Worm (Caenorhabditis elegans) whole organism, L1 larva: ENCODE data around the gene pat-2.

ENCODE experiments used
- Y116A8C.19 ChIP-seq: sonication (generic microtip); optimal IDR thresholded peaks from 2 replicates; lab custom pipeline; 2016; ENCODE audit warnings: missing compliant biosample characterization, missing genetic modification characterization, borderline replicate concordance
- aha-1 ChIP-seq: fragments of 150-350 bp; optimal IDR thresholded peaks from 2 replicates; lab custom pipeline; 2014; ENCODE audit warnings: missing biosample characterization, missing genetic modification characterization
- alr-1 ChIP-seq: fragments of 200-800 bp; sonication (Bioruptor generic); optimal IDR thresholded peaks from 2 replicates; lab custom pipeline; 2018; ENCODE audit warnings: borderline replicate concordance, mild to moderate bottlenecking, missing genetic modification characterization, missing compliant biosample characterization
- ama-1 ChIP-seq: fragments of 150-350 bp; optimal IDR thresholded peaks from 2 replicates; lab custom pipeline; 2014
- ceh-63 ChIP-seq: fragments of 200-800 bp; sonication (Bioruptor generic); optimal IDR thresholded peaks from 2 replicates; lab custom pipeline; 2018; ENCODE audit warnings: mild to moderate bottlenecking, missing genetic modification characterization, missing compliant biosample characterization
- ceh-88 ChIP-seq: fragments of 200-800 bp; sonication (Bioruptor generic); IDR thresholded peaks from 2 replicates; pipeline ENCODE4 v1.3.6; 2022; ENCODE audit warnings: missing genetic modification characterization, missing compliant biosample characterization
- ceh-90 ChIP-seq: sonication (generic microtip); optimal IDR thresholded peaks from 2 replicates; lab custom pipeline; 2016; ENCODE audit warnings: missing genetic modification characterization, missing compliant biosample characterization
- dpl-1 ChIP-seq, 3 experiments: fragments of 150-350 bp in 2 of 3; sonication (generic microtip) in 1 of 3; optimal IDR thresholded peaks; 2 replicates each; lab custom pipeline; 2014 to 2017; ENCODE audit warnings: missing biosample characterization in 3 of 3, missing genetic modification characterization in 3 of 3, missing genetic modification reagents in 3 of 3
- dsc-1 ChIP-seq: sonication (generic microtip); optimal IDR thresholded peaks from 2 replicates; lab custom pipeline; 2016; ENCODE audit warnings: mild to moderate bottlenecking, missing genetic modification characterization, missing compliant biosample characterization
- efl-3 ChIP-seq: fragments of 200-800 bp; sonication (Bioruptor generic); optimal IDR thresholded peaks from 2 replicates; lab custom pipeline; 2018; ENCODE audit warnings: mild to moderate bottlenecking, missing genetic modification characterization, missing compliant biosample characterization
- egl-13 ChIP-seq: sonication (generic microtip); optimal IDR thresholded peaks from 2 replicates; lab custom pipeline; 2016; ENCODE audit warnings: missing genotype, missing genetic modification reagents, missing genetic modification characterization, missing compliant biosample characterization
- elt-2 ChIP-seq: sonication (generic microtip); optimal IDR thresholded peaks from 2 replicates; lab custom pipeline; 2016; ENCODE audit warnings: missing genetic modification characterization, mild to moderate bottlenecking, inconsistent platforms, missing compliant biosample characterization, missing genetic modification reagents
- elt-3 ChIP-seq, 6 experiments: fragments of 150-350 bp in 1 of 6; sonication (generic microtip); optimal IDR thresholded peaks; 2 replicates each; lab custom pipeline; 2017 to 2018; ENCODE audit warnings: missing biosample characterization in 6 of 6, missing genetic modification characterization in 6 of 6, inconsistent platforms in 1 of 6
- fkh-8 ChIP-seq: sonication (generic microtip); optimal IDR thresholded peaks from 2 replicates; lab custom pipeline; 2016; ENCODE audit warnings: mild to moderate bottlenecking, missing genetic modification characterization, missing compliant biosample characterization
- fos-1 ChIP-seq: fragments of 150-350 bp; optimal IDR thresholded peaks from 2 replicates; lab custom pipeline; 2014; ENCODE audit warnings: missing biosample characterization, missing genetic modification characterization
- grh-1 ChIP-seq: fragments of 200-800 bp; sonication (Bioruptor generic); IDR thresholded peaks from 2 replicates; pipeline ENCODE4 v1.3.6; 2022; ENCODE audit warnings: missing genetic modification reagents, missing genetic modification characterization, missing compliant biosample characterization
- hpl-2 ChIP-seq: fragments of 150-350 bp; optimal IDR thresholded peaks from 2 replicates; lab custom pipeline; 2014; ENCODE audit warnings: missing biosample characterization, missing genetic modification reagents, missing genetic modification characterization
- lin-13 ChIP-seq: fragments of 150-350 bp; optimal IDR thresholded peaks from 2 replicates; lab custom pipeline; 2014; ENCODE audit warnings: missing biosample characterization, missing genetic modification reagents, missing genetic modification characterization
- lin-15B ChIP-seq: fragments of 150-350 bp; sonication (generic microtip); optimal IDR thresholded peaks from 3 replicates; lab custom pipeline; 2014; ENCODE audit warnings: missing biosample characterization, missing genetic modification characterization
- lin-35 ChIP-seq, 2 experiments: fragments of 150-350 bp; optimal IDR thresholded peaks; 2 replicates each; lab custom pipeline; 2014; ENCODE audit warnings: missing biosample characterization in 2 of 2, missing genetic modification characterization in 2 of 2, missing genetic modification reagents in 2 of 2
- lin-39 ChIP-seq: fragments of 150-350 bp; optimal IDR thresholded peaks from 2 replicates; lab custom pipeline; 2014; ENCODE audit warnings: missing biosample characterization, missing genetic modification reagents, missing genetic modification characterization
- mab-9 ChIP-seq: fragments of 200-800 bp; sonication (Bioruptor generic); IDR thresholded peaks from 2 replicates; pipeline ENCODE4 v1.3.6; 2022; ENCODE audit warnings: missing genetic modification reagents, missing genetic modification characterization, missing compliant biosample characterization
- nhr-12 ChIP-seq: sonication (generic microtip); optimal IDR thresholded peaks from 2 replicates; lab custom pipeline; 2017; ENCODE audit warnings: missing biosample characterization, missing genetic modification characterization
- nhr-19 ChIP-seq: fragments of 200-800 bp; sonication (Bioruptor generic); conservative IDR thresholded peaks from 2 replicates; pipeline ENCODE4 v1.3.6; 2022; ENCODE audit warnings: missing genetic modification characterization, missing compliant biosample characterization
- nhr-20 ChIP-seq: sonication (generic microtip); optimal IDR thresholded peaks from 2 replicates; lab custom pipeline; 2016; ENCODE audit warnings: mild to moderate bottlenecking, missing genetic modification characterization, missing compliant biosample characterization
- nhr-28 ChIP-seq: fragments of 150-350 bp; optimal IDR thresholded peaks from 2 replicates; lab custom pipeline; 2014; ENCODE audit warnings: missing biosample characterization, missing genetic modification characterization
- nhr-47 ChIP-seq: sonication (generic microtip); optimal IDR thresholded peaks from 2 replicates; lab custom pipeline; 2016; ENCODE audit warnings: mild to moderate bottlenecking, missing genetic modification characterization, moderate library complexity, missing compliant biosample characterization
- nhr-71 ChIP-seq: sonication (generic microtip); optimal IDR thresholded peaks from 2 replicates; lab custom pipeline; 2016; ENCODE audit warnings: mild to moderate bottlenecking, missing genetic modification characterization, moderate library complexity, missing compliant biosample characterization
- nhr-76 ChIP-seq: sonication (generic microtip); optimal IDR thresholded peaks from 2 replicates; lab custom pipeline; 2017; ENCODE audit warnings: missing biosample characterization, missing genetic modification characterization
- nhr-77 ChIP-seq: fragments of 150-350 bp; optimal IDR thresholded peaks from 2 replicates; lab custom pipeline; 2014; ENCODE audit warnings: missing biosample characterization, missing genetic modification characterization
- nhr-84 ChIP-seq: sonication (generic microtip); optimal IDR thresholded peaks from 2 replicates; lab custom pipeline; 2017; ENCODE audit warnings: missing biosample characterization, missing genetic modification characterization
- nhr-85 ChIP-seq: sonication (generic microtip); peaks from one replicate; lab custom pipeline; 2016; ENCODE audit warnings: missing genetic modification characterization, inconsistent platforms, missing compliant biosample characterization
- nhr-90 ChIP-seq: sonication (generic microtip); optimal IDR thresholded peaks from 2 replicates; lab custom pipeline; 2016; ENCODE audit warnings: mild to moderate bottlenecking, missing genetic modification characterization, missing compliant biosample characterization; ENCODE audit not compliant: poor library complexity
- pag-3 ChIP-seq: sonication (generic microtip); optimal IDR thresholded peaks from 2 replicates; lab custom pipeline; 2017; ENCODE audit warnings: missing genetic modification characterization, mild to moderate bottlenecking, missing compliant biosample characterization, antibody characterized with exemption, borderline replicate concordance; ENCODE audit not compliant: insufficient read depth
- pax-3 ChIP-seq: fragments of 200-800 bp; sonication (Bioruptor generic); optimal IDR thresholded peaks from 2 replicates; lab custom pipeline; 2018; ENCODE audit warnings: mild to moderate bottlenecking, missing genetic modification characterization, moderate library complexity, missing compliant biosample characterization
- pqm-1 ChIP-seq: sonication (generic microtip); optimal IDR thresholded peaks from 3 replicates; lab custom pipeline; 2017; ENCODE audit warnings: missing biosample characterization, missing genetic modification characterization
- skn-1 ChIP-seq: fragments of 150-350 bp; optimal IDR thresholded peaks from 2 replicates; lab custom pipeline; 2014; ENCODE audit warnings: missing biosample characterization, missing genetic modification characterization
- snu-23 ChIP-seq: sonication (generic microtip); optimal IDR thresholded peaks from 2 replicates; lab custom pipeline; 2016; ENCODE audit warnings: missing genetic modification characterization, missing compliant biosample characterization
- sptf-1 ChIP-seq: fragments of 150-350 bp; optimal IDR thresholded peaks from 2 replicates; lab custom pipeline; 2014; ENCODE audit warnings: missing biosample characterization, missing genetic modification characterization
- sup-37 ChIP-seq: fragments of 200-800 bp; sonication (Bioruptor generic); optimal IDR thresholded peaks from 2 replicates; lab custom pipeline; 2018; ENCODE audit warnings: mild to moderate bottlenecking, missing genetic modification characterization, missing compliant biosample characterization
- swsn-7 ChIP-seq: sonication (generic microtip); optimal IDR thresholded peaks from 2 replicates; lab custom pipeline; 2016; ENCODE audit warnings: missing genetic modification characterization, missing compliant biosample characterization
- tbx-2 ChIP-seq: sonication (generic microtip); optimal IDR thresholded peaks from 2 replicates; lab custom pipeline; 2016; ENCODE audit warnings: missing genetic modification characterization, missing compliant biosample characterization
- unc-30 ChIP-seq: sonication (generic microtip); optimal IDR thresholded peaks from 2 replicates; lab custom pipeline; 2017; ENCODE audit warnings: missing biosample characterization, missing genetic modification characterization
- unc-86 ChIP-seq: sonication (generic microtip); optimal IDR thresholded peaks from 2 replicates; lab custom pipeline; 2016; ENCODE audit warnings: missing genetic modification characterization, missing compliant biosample characterization
- unc-98 ChIP-seq: fragments of 200-800 bp; sonication (Bioruptor generic); IDR thresholded peaks from 2 replicates; pipeline ENCODE4 v1.3.6; 2022; ENCODE audit warnings: missing genetic modification characterization, missing compliant biosample characterization
- vab-15 ChIP-seq: sonication (generic microtip); optimal IDR thresholded peaks from 2 replicates; lab custom pipeline; 2017; ENCODE audit warnings: missing genotype, mild to moderate bottlenecking, missing genetic modification characterization, missing compliant biosample characterization
- ztf-11 ChIP-seq, 2 experiments: sonication (generic microtip); optimal IDR thresholded peaks; 2 replicates each; lab custom pipeline; 2016 to 2017; ENCODE audit warnings: missing genetic modification characterization in 2 of 2, missing biosample characterization in 1 of 2, missing compliant biosample characterization in 1 of 2
- ztf-4 ChIP-seq: fragments of 150-350 bp; optimal IDR thresholded peaks from 2 replicates; lab custom pipeline; 2014; ENCODE audit warnings: missing biosample characterization, missing genetic modification characterization

Gene pat-2

DNA sequence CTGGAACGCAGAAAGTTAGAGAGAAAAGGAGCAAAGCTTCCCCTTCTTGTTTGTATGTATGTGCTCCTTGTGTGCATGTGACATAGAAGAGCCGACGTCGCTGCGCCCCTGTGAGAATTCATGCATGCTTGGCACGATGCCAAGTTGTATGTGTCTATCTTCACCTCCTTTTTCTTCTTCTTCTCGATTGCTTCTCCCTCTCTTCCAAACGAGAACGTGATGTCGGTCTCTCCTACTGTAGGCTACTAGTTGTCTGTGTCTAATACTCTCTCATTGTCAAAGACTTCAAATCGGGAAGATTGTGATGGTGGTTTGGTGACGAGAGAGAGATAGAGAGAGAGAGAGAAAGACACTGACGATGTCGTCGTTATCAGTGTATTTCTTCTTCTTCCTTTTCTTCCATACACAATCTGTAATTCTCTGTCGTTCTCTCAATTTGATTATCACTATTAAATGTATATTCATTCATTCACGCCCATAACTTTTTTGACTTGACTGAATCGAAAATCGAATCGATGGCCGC, 21.4 kb upstream of the pat-2 start (continued):
- peak in 1 of 2 experiments; percentile 49 for TF ChIP-seq ztf-11 (tag; optimal IDR thresholded peaks at IDR 0.05; lab: Kevin White, UChicago)
- no peak for TF ChIP-seq skn-1
- no peak for TF ChIP-seq nhr-76
- no peak for TF ChIP-seq aha-1 (tag; lab: Kevin White, UChicago)
- TF ChIP-seq unc-30 (tag; lab: Kevin White, UChicago): no peak
- no peak for TF ChIP-seq alr-1 (tag; lab: Kevin White, UChicago)
- peak; percentile 60 for TF ChIP-seq grh-1 (GFP tag; lab: Robert Waterston, UW)
- peak; percentile 86 for TF ChIP-seq tbx-2
- peak; percentile 72 for TF ChIP-seq nhr-19
- TF ChIP-seq fos-1: peak; percentile 87
- no peak for TF ChIP-seq lin-39
- TF ChIP-seq nhr-77 (tag; lab: Kevin White, UChicago): peak; percentile 61
- no peak for TF ChIP-seq lin-15B (tag; lab: Kevin White, UChicago)
- no peak for TF ChIP-seq nhr-28 (tag; lab: Kevin White, UChicago)
- peak; percentile 70 to 82 for TF ChIP-seq lin-35 (GFP tag; optimal IDR thresholded peaks at IDR 0.05; lab: Kevin White, UChicago)
- TF ChIP-seq efl-3 (GFP tag; lab: Kevin White, UChicago): no peak
- TF ChIP-seq unc-98 (GFP tag; lab: Robert Waterston, UW): no peak
- peak; percentile 25 for TF ChIP-seq vab-15 (tag; lab: Kevin White, UChicago)
- no peak for TF ChIP-seq nhr-12 (tag; lab: Kevin White, UChicago)
- TF ChIP-seq snu-23 (GFP tag; lab: Kevin White, UChicago): peak; percentile 88
- TF ChIP-seq pax-3 (tag; lab: Kevin White, UChicago): peak; percentile 77
- TF ChIP-seq nhr-90 (tag; lab: Kevin White, UChicago): peak; percentile 85
- peak in 5 of 6 experiments; percentile 2 to 87 (median 69) for TF ChIP-seq elt-3 (tag; optimal IDR thresholded peaks at IDR 0.05; lab: Kevin White, UChicago)
- TF ChIP-seq ceh-88: no peak
- TF ChIP-seq nhr-71 (tag; lab: Kevin White, UChicago): peak; percentile 95
- peak; percentile 78 for TF ChIP-seq ztf-4
- TF ChIP-seq nhr-47 (tag; lab: Kevin White, UChicago): peak; percentile 88
- peak; percentile 77 for TF ChIP-seq lin-13
- peak; percentile 93 for TF ChIP-seq fkh-8 (tag; lab: Kevin White, UChicago)
- peak in 2 of 3 experiments; percentile 27 to 48 for TF ChIP-seq dpl-1 (GFP tag; optimal IDR thresholded peaks at IDR 0.05; lab: Kevin White, UChicago)
- peak; percentile 88 for TF ChIP-seq egl-13 (tag; lab: Kevin White, UChicago)
- no peak for TF ChIP-seq pqm-1 (tag; lab: Kevin White, UChicago)
- TF ChIP-seq pag-3: peak; percentile 30
- peak; percentile 92 for TF ChIP-seq unc-86
- no peak for TF ChIP-seq ceh-90 (tag; lab: Kevin White, UChicago)
- peak; percentile 91 for TF ChIP-seq dsc-1
- no peak for TF ChIP-seq Y116A8C.19 (tag; lab: Kevin White, UChicago)

DNA sequence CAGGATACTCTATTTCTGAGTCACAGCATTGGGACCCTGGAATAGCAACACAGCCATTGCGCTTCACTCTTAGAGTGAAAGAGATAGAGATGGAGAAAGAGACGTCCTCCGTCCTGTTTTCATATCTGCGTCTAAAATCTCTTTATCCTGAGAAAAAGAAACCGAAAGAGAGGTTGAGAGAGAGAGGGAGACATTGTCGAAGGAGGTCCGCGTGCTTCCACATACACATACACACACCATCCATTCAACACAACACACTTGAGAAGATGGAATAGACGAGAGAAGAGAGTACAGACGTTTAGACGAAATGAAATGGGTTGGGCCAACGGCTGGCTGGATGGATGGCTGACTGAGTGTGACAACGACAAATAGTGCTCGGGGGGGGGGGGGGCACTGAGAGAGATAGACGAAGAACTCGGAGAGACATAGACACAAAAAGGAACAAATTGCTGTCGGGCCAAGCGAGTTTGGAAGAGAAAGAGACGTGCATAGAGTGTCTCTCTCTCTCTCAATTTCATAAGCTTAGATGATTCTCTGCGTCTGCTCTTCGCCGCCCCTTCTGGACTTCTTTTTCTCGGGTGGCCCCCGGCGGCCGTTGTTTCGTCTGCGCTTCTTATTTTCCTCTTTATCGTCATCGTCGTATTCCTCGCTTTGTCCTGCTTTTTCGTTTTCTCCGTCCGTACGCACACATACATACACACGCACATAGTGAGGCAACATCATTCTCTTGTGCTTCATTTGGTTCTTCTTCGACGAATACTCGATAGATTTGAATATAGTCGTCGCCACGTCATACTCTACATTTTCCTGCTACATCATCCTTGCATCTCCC, 18.5 kb upstream of the pat-2 start, which contains the start of gene F54F2.6:
Gene F54F2.6 (minus strand): TSS at position 738 of the 832 bp plus-strand sequence.
- peak; percentile 71 for TF ChIP-seq elt-2
- no peak for TF ChIP-seq nhr-28 (tag; lab: Kevin White, UChicago)
- TF ChIP-seq ceh-88: peak; percentile 73
- TF ChIP-seq unc-98 (GFP tag; lab: Robert Waterston, UW): no peak; the same call in 1 of the 2 replicates
- TF ChIP-seq vab-15 (tag; lab: Kevin White, UChicago): peak; percentile 92
- TF ChIP-seq fkh-8 (tag; lab: Kevin White, UChicago): peak; percentile 94
- no peak for TF ChIP-seq nhr-84
- no peak for TF ChIP-seq ama-1 (lab: Kevin White, UChicago)
- TF ChIP-seq nhr-20: peak; percentile 90
- peak; percentile 94 for TF ChIP-seq swsn-7 (tag; lab: Kevin White, UChicago)
- TF ChIP-seq sup-37 (GFP tag; lab: Kevin White, UChicago): peak; percentile 86
- TF ChIP-seq pqm-1 (tag; lab: Kevin White, UChicago): no peak
- TF ChIP-seq pag-3: no peak
- no peak for TF ChIP-seq hpl-2 (GFP tag; lab: Kevin White, UChicago)
- TF ChIP-seq mab-9 (GFP tag; lab: Robert Waterston, UW): peak; percentile 76
- TF ChIP-seq efl-3 (GFP tag; lab: Kevin White, UChicago): no peak
- TF ChIP-seq nhr-76: peak; percentile 32
- peak; percentile 90 for TF ChIP-seq lin-13
- TF ChIP-seq nhr-85: peak; percentile 97
- TF ChIP-seq lin-15B (tag; lab: Kevin White, UChicago): no peak
- TF ChIP-seq sptf-1: no peak
- peak; percentile 86 for TF ChIP-seq pax-3 (tag; lab: Kevin White, UChicago)
- TF ChIP-seq nhr-19: peak; percentile 90
- peak; percentile 20 for TF ChIP-seq unc-30 (tag; lab: Kevin White, UChicago)
- no peak for TF ChIP-seq ceh-63 (GFP tag; lab: Kevin White, UChicago)
